Worm (Caenorhabditis elegans): ENCODE measurements around the gene hphd-1.
"Not testable (repeated sequence)": the region's sequence is repeated elsewhere in the genome, so short reads cannot be mapped to it uniquely, and the experiment has no call there.

The hphd-1 gene

ce11 chrII:13016381-13016780 is 20.0 kb upstream of the hphd-1 start:
- TF ChIP-seq nhr-129 (tag; optimal IDR thresholded peaks at IDR 0.05) = peak; percentile 44
- peak; percentile 41 to 64 for TF ChIP-seq lsy-2 (tag; optimal IDR thresholded peaks at IDR 0.05)
- peak; percentile 48 for TF ChIP-seq crh-2 (tag; optimal IDR thresholded peaks at IDR 0.05)
- TF ChIP-seq nhr-25 (tag; optimal IDR thresholded peaks at IDR 0.05) = peak; percentile 47
- peak; percentile 73 for TF ChIP-seq F13H6.1 (tag; optimal IDR thresholded peaks at IDR 0.05)
- peak; percentile 8 for TF ChIP-seq gmeb-1 (tag; optimal IDR thresholded peaks at IDR 0.05)
- peak; percentile 60 for TF ChIP-seq unc-55 (GFP tag; optimal IDR thresholded peaks at IDR 0.05)
- peak; percentile 48 for TF ChIP-seq C34F6.9 (tag; optimal IDR thresholded peaks at IDR 0.05)
- TF ChIP-seq sem-4 (tag; optimal IDR thresholded peaks at IDR 0.05) = peak; percentile 4
- TF ChIP-seq sma-9 (GFP tag; optimal IDR thresholded peaks at IDR 0.05) = peak; percentile 79
- not testable (repeated sequence) for TF ChIP-seq sma-9 (tag; optimal IDR thresholded peaks at IDR 0.05)
- peak; percentile 56 for TF ChIP-seq lin-13 (GFP tag; optimal IDR thresholded peaks at IDR 0.05)
- TF ChIP-seq sma-3 (GFP tag; optimal IDR thresholded peaks at IDR 0.05) = peak; percentile 50
- peak; percentile 16 for TF ChIP-seq nhr-21 (tag; optimal IDR thresholded peaks at IDR 0.05)

- TF ChIP-seq elt-3 (tag; optimal IDR thresholded peaks at IDR 0.05) (no peak), ztf-11 (tag; optimal IDR thresholded peaks at IDR 0.05) (no peak), crh-2 (tag; optimal IDR thresholded peaks at IDR 0.05) (peak; percentile 10), nhr-129 (tag; optimal IDR thresholded peaks at IDR 0.05) (peak; percentile 21), nhr-23 (tag; optimal IDR thresholded peaks at IDR 0.05) (no peak), unc-55 (GFP tag; optimal IDR thresholded peaks at IDR 0.05) (peak; percentile 27), fos-1 (tag; optimal IDR thresholded peaks at IDR 0.05) (no peak), C34F6.9 (tag; optimal IDR thresholded peaks at IDR 0.05) (peak; percentile 10), nhr-12 (tag; optimal IDR thresholded peaks at IDR 0.05) (no peak), nhr-25 (tag; optimal IDR thresholded peaks at IDR 0.05) (no peak), alr-1 (tag; optimal IDR thresholded peaks at IDR 0.05) (no peak), lin-13 (GFP tag; optimal IDR thresholded peaks at IDR 0.05) (peak; percentile 7), mdl-1 (tag; optimal IDR thresholded peaks at IDR 0.05) (no peak), gmeb-1 (tag; optimal IDR thresholded peaks at IDR 0.05) (no peak)
These were observed 17.6 kb upstream of the hphd-1 start, which contains the start of gene F18A11.5 for ce11 chrII:13013966-13014365. TSS of gene F18A11.5 (minus strand) at chrII:13014286.

ce11 chrII:13012684-13013083 is 16.3 kb upstream of the hphd-1 start:
- TF ChIP-seq mdl-1 (tag; optimal IDR thresholded peaks at IDR 0.05) = no peak
- no peak for TF ChIP-seq mab-5 (tag; optimal IDR thresholded peaks at IDR 0.05)
- no peak for TF ChIP-seq sma-3 (GFP tag; optimal IDR thresholded peaks at IDR 0.05)
- no peak for TF ChIP-seq skn-1 (tag; optimal IDR thresholded peaks at IDR 0.05)
- no peak for TF ChIP-seq nhr-21 (tag; optimal IDR thresholded peaks at IDR 0.05)
- TF ChIP-seq ama-1 (optimal IDR thresholded peaks at IDR 0.05) = no peak
- TF ChIP-seq nhr-23 (tag; optimal IDR thresholded peaks at IDR 0.05) = no peak
- TF ChIP-seq lsy-2 (tag; optimal IDR thresholded peaks at IDR 0.05) = no peak
- no peak for TF ChIP-seq crh-2 (tag; optimal IDR thresholded peaks at IDR 0.05)
- no peak for TF ChIP-seq lin-39 (tag; optimal IDR thresholded peaks at IDR 0.05)

DNA sequence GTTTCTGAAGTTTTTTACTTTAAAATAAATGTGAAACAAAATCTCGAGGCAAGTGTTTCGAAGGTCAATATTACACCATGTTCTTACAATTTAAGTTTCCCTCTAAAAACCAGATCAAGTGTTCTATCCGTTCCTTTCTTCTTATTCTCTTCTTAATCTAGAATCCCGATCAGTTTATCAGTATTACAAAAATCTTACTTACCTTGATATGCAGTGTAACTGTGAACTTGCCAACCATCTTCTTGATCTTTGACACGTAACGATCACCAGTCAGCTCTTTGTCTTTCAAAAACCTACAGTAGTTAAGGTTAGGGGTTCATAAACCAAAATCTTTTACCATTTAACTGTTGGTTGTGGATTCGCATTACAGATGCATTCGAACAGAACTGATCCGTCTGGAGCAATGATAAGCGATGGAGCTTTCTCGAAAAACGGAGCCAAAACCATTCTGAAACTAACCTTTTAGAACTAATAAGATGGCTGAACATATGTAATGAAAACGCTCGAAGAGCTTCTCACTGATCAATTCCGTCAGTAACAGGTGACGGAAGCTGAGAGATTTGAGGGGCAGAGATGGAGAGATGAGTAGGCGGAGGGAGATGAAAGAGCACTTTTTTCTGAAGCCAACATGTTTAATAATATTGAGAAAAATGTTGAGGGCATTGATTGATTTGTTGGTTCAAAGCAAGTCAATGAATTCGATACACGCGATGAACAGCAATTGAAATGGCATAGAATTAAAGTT is 11.5 kb upstream of the hphd-1 start, which contains the start of gene oig-2:
oig-2 (minus strand) TSS at position 448 of the 745 bp plus-strand sequence.
- TF ChIP-seq sma-9 (GFP tag; optimal IDR thresholded peaks at IDR 0.05) (peak; percentile 22), sma-9 (tag; optimal IDR thresholded peaks at IDR 0.05) (no peak), nhr-10 (tag; optimal IDR thresholded peaks at IDR 0.05) (no peak), unc-39 (tag; optimal IDR thresholded peaks at IDR 0.05) (no peak), lsy-2 (tag; optimal IDR thresholded peaks at IDR 0.05) (peak in 1 of 2 experiments; percentile 11), blmp-1 (tag; optimal IDR thresholded peaks at IDR 0.05; ENCODE audit: insufficient read depth) (peak; percentile 25), nhr-25 (tag; optimal IDR thresholded peaks at IDR 0.05) (no peak)

DNA sequence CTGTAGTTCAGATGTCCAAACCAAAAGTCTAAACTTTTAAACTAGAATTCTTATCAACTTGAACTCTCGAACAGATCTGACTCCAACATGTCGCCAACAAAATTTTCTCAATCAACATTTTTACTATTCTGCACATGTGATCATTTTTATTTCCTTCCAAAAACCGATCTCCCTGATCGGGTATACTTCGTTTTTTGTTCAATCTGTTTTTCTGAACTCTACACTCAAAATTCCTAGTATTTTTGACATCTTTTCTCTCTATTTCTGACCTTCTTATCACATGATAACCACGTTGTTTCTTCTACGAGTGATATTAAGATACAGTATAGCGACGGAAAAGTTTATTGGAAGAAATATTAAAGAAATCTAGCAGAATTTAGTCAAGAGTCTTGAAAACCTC is 9.9 kb upstream of the hphd-1 start:
- TF ChIP-seq ztf-11 (tag; optimal IDR thresholded peaks at IDR 0.05) (no peak), mbf-1 (tag; optimal IDR thresholded peaks at IDR 0.05) (no peak), R02D3.7 (tag; optimal IDR thresholded peaks at IDR 0.05) (no peak), elt-3 (tag; optimal IDR thresholded peaks at IDR 0.05) (no peak), mdl-1 (tag; optimal IDR thresholded peaks at IDR 0.05) (no peak), aly-2 (tag; optimal IDR thresholded peaks at IDR 0.05) (no peak), Y55F3AM.14 (GFP tag; optimal IDR thresholded peaks at IDR 0.05) (no peak), nhr-21 (tag; optimal IDR thresholded peaks at IDR 0.05) (peak; percentile 56), mab-5 (tag; optimal IDR thresholded peaks at IDR 0.05) (no peak), nhr-12 (tag; optimal IDR thresholded peaks at IDR 0.05) (no peak), crh-2 (tag; optimal IDR thresholded peaks at IDR 0.05) (peak; percentile 74), nhr-10 (tag; optimal IDR thresholded peaks at IDR 0.05) (no peak), nhr-23 (tag; optimal IDR thresholded peaks at IDR 0.05) (no peak), nhr-25 (tag; optimal IDR thresholded peaks at IDR 0.05) (peak; percentile 26), elt-1 (tag; optimal IDR thresholded peaks at IDR 0.05) (no peak), zag-1 (tag; optimal IDR thresholded peaks at IDR 0.05) (no peak), lin-13 (GFP tag; optimal IDR thresholded peaks at IDR 0.05) (no peak), blmp-1 (tag; optimal IDR thresholded peaks at IDR 0.05; ENCODE audit: insufficient read depth) (peak; percentile 27), nhr-129 (tag; optimal IDR thresholded peaks at IDR 0.05) (no peak), egl-27 (tag; optimal IDR thresholded peaks at IDR 0.05) (no peak), fos-1 (tag; optimal IDR thresholded peaks at IDR 0.05) (peak; percentile 17), gmeb-1 (tag; optimal IDR thresholded peaks at IDR 0.05) (no peak), F13H6.1 (tag; optimal IDR thresholded peaks at IDR 0.05) (no peak), unc-62 (GFP tag; optimal IDR thresholded peaks at IDR 0.05) (no peak), ceh-16 (tag; optimal IDR thresholded peaks at IDR 0.05) (no peak), lsy-2 (tag; optimal IDR thresholded peaks at IDR 0.05) (peak in 1 of 2 experiments; percentile 36), nhr-11 (tag; optimal IDR thresholded peaks at IDR 0.05) (no peak), nhr-6 (tag; optimal IDR thresholded peaks at IDR 0.05) (no peak), nhr-77 (tag; optimal IDR thresholded peaks at IDR 0.05) (no peak), sma-3 (GFP tag; optimal IDR thresholded peaks at IDR 0.05) (peak; percentile 23)
